Worm (Caenorhabditis elegans) whole organism, L4/young adult: ENCODE data around the gene tbc-14.

Source experiments
- W03F9.2 ChIP-seq: fragments of 150-350 bp; optimal IDR thresholded peaks from 2 replicates; lab custom pipeline; 2014; ENCODE audit warnings: missing biosample characterization, missing genetic modification characterization
- dao-5 ChIP-seq: sonication (generic microtip); optimal IDR thresholded peaks from 2 replicates; lab custom pipeline; 2016; ENCODE audit warnings: missing genotype, missing genetic modification characterization, moderate library complexity, missing compliant biosample characterization
- him-1 ChIP-seq: sonication (generic microtip); optimal IDR thresholded peaks from 2 replicates; lab custom pipeline; 2016; ENCODE audit warnings: missing genotype, missing genetic modification reagents, missing genetic modification characterization, missing compliant biosample characterization

- no peak for TF ChIP-seq him-1 (tag; lab: Kevin White, UChicago)
- no peak for TF ChIP-seq dao-5 (tag; lab: Kevin White, UChicago)
- TF ChIP-seq W03F9.2, result no peak
Measured at ce11 chrII:13487563-13487962, 40.2 kb upstream of the tbc-14 start.
